Fruit fly (Drosophila melanogaster): ENCODE data around the gene Irk3.

Irk3 gene

dm6 chr2L:18737239-18737638 is 23.7 kb upstream of the Irk3 start:
- TF ChIP-seq CG2199 (GFP tag; IDR thresholded peaks at IDR 0.05) (peak; percentile 94), CG1832 (GFP tag; optimal IDR thresholded peaks at IDR 0.05) (no peak), ftz-f1 (GFP tag; optimal IDR thresholded peaks at IDR 0.05) (peak; percentile 31), scrt (GFP tag; optimal IDR thresholded peaks at IDR 0.05) (peak; percentile 66), Deaf1 (tag; optimal IDR thresholded peaks at IDR 0.05) (peak; percentile 97), Pdp1 (GFP tag; optimal IDR thresholded peaks at IDR 0.05) (peak in 1 of 2 experiments; percentile 33), caup (GFP tag; optimal IDR thresholded peaks at IDR 0.05; ENCODE audit: severe bottlenecking) (no peak), Meics (GFP tag; optimal IDR thresholded peaks at IDR 0.05) (no peak), Jarid2 (GFP tag; optimal IDR thresholded peaks at IDR 0.05) (peak; percentile 42), twi (tag; optimal IDR thresholded peaks at IDR 0.05) (peak; percentile 5), wdn (GFP tag; IDR thresholded peaks at IDR 0.05) (no peak), CG17829 (tag; optimal IDR thresholded peaks at IDR 0.05) (peak; percentile 46), CG13894 (tag; optimal IDR thresholded peaks at IDR 0.05) (peak; percentile 49), CG3407 (GFP tag; optimal IDR thresholded peaks at IDR 0.05) (no peak), CG3838 (GFP tag; optimal IDR thresholded peaks at IDR 0.05) (no peak), Nf-YB (GFP tag; optimal IDR thresholded peaks at IDR 0.05) (peak; percentile 97), kni (GFP tag; optimal IDR thresholded peaks at IDR 0.05) (peak; percentile 23), ATbp (GFP tag; optimal IDR thresholded peaks at IDR 0.05) (no peak), Nf-YC (tag; optimal IDR thresholded peaks at IDR 0.05) (peak; percentile 94), CG15479 (GFP tag; optimal IDR thresholded peaks at IDR 0.05) (peak; percentile 72), ssp (GFP tag; IDR thresholded peaks at IDR 0.05) (no peak), CG6683 (GFP tag; optimal IDR thresholded peaks at IDR 0.05) (no peak), CG12769 (tag; optimal IDR thresholded peaks at IDR 0.05) (peak; percentile 86), Oli (tag; optimal IDR thresholded peaks at IDR 0.05) (no peak), cg (GFP tag; optimal IDR thresholded peaks at IDR 0.05) (peak; percentile 79), dm (GFP tag; optimal IDR thresholded peaks at IDR 0.05) (no peak), CG32767 (GFP tag; IDR thresholded peaks at IDR 0.05) (peak; percentile 22; the same call in 1 of the 2 replicates), CG10543 (GFP tag; optimal IDR thresholded peaks at IDR 0.05) (peak; percentile 19), jing (GFP tag; optimal IDR thresholded peaks at IDR 0.05) (peak; percentile 45), Nf-YA (GFP tag; IDR thresholded peaks at IDR 0.05) (peak; percentile 32; the same call in 1 of the 2 replicates), Stat92E (GFP tag; optimal IDR thresholded peaks at IDR 0.05) (peak in 1 of 3 experiments; percentile 54), Dbx (GFP tag; IDR thresholded peaks at IDR 0.05) (no peak), CG4404 (GFP tag; IDR thresholded peaks at IDR 0.05) (no peak), CG12391 (tag; optimal IDR thresholded peaks at IDR 0.05) (no peak), zen (tag; optimal IDR thresholded peaks at IDR 0.05) (peak; percentile 27), insv (GFP tag; optimal IDR thresholded peaks at IDR 0.05) (peak in 1 of 2 experiments; percentile 20), Max (GFP tag; optimal IDR thresholded peaks at IDR 0.05) (no peak), CG10274 (GFP tag; optimal IDR thresholded peaks at IDR 0.05) (no peak)

dm6 chr2L:18735553-18736167 is 22.1 kb upstream of the Irk3 start:
- TF ChIP-seq Adf1 (GFP tag; IDR thresholded peaks at IDR 0.05) (peak; percentile 56), Blimp-1 (GFP tag; optimal IDR thresholded peaks at IDR 0.05) (peak; percentile 14), CG4360 (GFP tag; IDR thresholded peaks at IDR 0.05) (peak; percentile 92), Nf-YA (GFP tag; IDR thresholded peaks at IDR 0.05) (peak; percentile 58), row (GFP tag; IDR thresholded peaks at IDR 0.05) (no peak), CG1024 (GFP tag; IDR thresholded peaks at IDR 0.05) (no peak), CG34376 (GFP tag; optimal IDR thresholded peaks at IDR 0.05) (no peak), Awh (GFP tag; IDR thresholded peaks at IDR 0.05) (0 out of 2 replicates have a peak, but pooled peaks have one; percentile 22), Kr (GFP tag; optimal IDR thresholded peaks at IDR 0.05) (peak; percentile 59), Taf1 (GFP tag; IDR thresholded peaks at IDR 0.05) (no peak), CG10959 (GFP tag; IDR thresholded peaks at IDR 0.05) (no peak; the same call in 1 of the 2 replicates), CG2120 (GFP tag; optimal IDR thresholded peaks at IDR 0.05) (no peak), CG13287 (GFP tag; IDR thresholded peaks at IDR 0.05; ENCODE audit: partially characterized antibody) (0 out of 2 replicates have a peak, but pooled peaks have one; percentile 20), CG13894 (tag; optimal IDR thresholded peaks at IDR 0.05) (peak; percentile 91), kni (GFP tag; optimal IDR thresholded peaks at IDR 0.05) (peak; percentile 42)

All from whole organism, embryonic.